Worm (Caenorhabditis elegans) whole organism, mixed stage, embryonic: ENCODE data around the gene ehbp-1.

ENCODE experiments used
- M03D4.4 ChIP-seq: sonication (generic microtip); optimal IDR thresholded peaks from 2 replicates; lab custom pipeline; 2017; ENCODE audit warnings: mild to moderate bottlenecking, missing genetic modification characterization, missing compliant biosample characterization
- bed-3 ChIP-seq: fragments of 200-800 bp; sonication (Bioruptor generic); optimal IDR thresholded peaks from 3 replicates; lab custom pipeline; 2018; ENCODE audit warnings: mild to moderate bottlenecking, missing genetic modification characterization, moderate library complexity, missing compliant biosample characterization
- blmp-1 ChIP-seq: fragments of 150-350 bp; optimal IDR thresholded peaks from 2 replicates; lab custom pipeline; 2014; ENCODE audit warnings: missing biosample characterization, missing genetic modification characterization
- ceh-39 ChIP-seq: fragments of 150-350 bp; optimal IDR thresholded peaks from 2 replicates; lab custom pipeline; 2014; ENCODE audit warnings: missing biosample characterization, missing genetic modification characterization
- ceh-43 ChIP-seq: fragments of 200-800 bp; sonication (Bioruptor generic); optimal IDR thresholded peaks from 2 replicates; lab custom pipeline; 2018; ENCODE audit warnings: mild to moderate bottlenecking, missing genetic modification characterization, moderate library complexity, missing compliant biosample characterization
- ceh-83 ChIP-seq: fragments of 200-800 bp; sonication (Bioruptor generic); optimal IDR thresholded peaks from 2 replicates; lab custom pipeline; 2018; ENCODE audit warnings: mild to moderate bottlenecking, missing genetic modification characterization, missing compliant biosample characterization
- ces-1 ChIP-seq: fragments of 150-350 bp; optimal IDR thresholded peaks from 2 replicates; lab custom pipeline; 2014; ENCODE audit warnings: missing biosample characterization, missing genetic modification reagents, missing genetic modification characterization
- cnd-1 ChIP-seq: fragments of 200-800 bp; sonication (Bioruptor generic); optimal IDR thresholded peaks from 2 replicates; lab custom pipeline; 2018; ENCODE audit warnings: mild to moderate bottlenecking, missing genetic modification characterization, missing compliant biosample characterization
- drap-1 ChIP-seq: fragments of 200-800 bp; sonication (Bioruptor generic); optimal IDR thresholded peaks from 3 replicates; lab custom pipeline; 2018; ENCODE audit warnings: mild to moderate bottlenecking, missing genetic modification characterization, missing compliant biosample characterization
- elt-1 ChIP-seq: sonication (generic microtip); optimal IDR thresholded peaks from 2 replicates; lab custom pipeline; 2017; ENCODE audit warnings: missing genetic modification characterization, mild to moderate bottlenecking, missing compliant biosample characterization, antibody characterized with exemption, moderate library complexity, borderline replicate concordance; ENCODE audit not compliant: insufficient read depth
- elt-3 ChIP-seq: fragments of 150-350 bp; optimal IDR thresholded peaks from 2 replicates; lab custom pipeline; 2014; ENCODE audit warnings: missing biosample characterization, missing genetic modification characterization
- ham-2 ChIP-seq: fragments of 200-800 bp; sonication (Bioruptor generic); optimal IDR thresholded peaks from 2 replicates; lab custom pipeline; 2018; ENCODE audit warnings: mild to moderate bottlenecking, missing genetic modification characterization, missing compliant biosample characterization
- hlh-1 ChIP-seq: fragments of 150-350 bp; optimal IDR thresholded peaks from 2 replicates; lab custom pipeline; 2014; ENCODE audit warnings: missing biosample characterization, missing genetic modification reagents, missing genetic modification characterization
- lin-13 ChIP-seq: fragments of 150-350 bp; optimal IDR thresholded peaks from 2 replicates; lab custom pipeline; 2014; ENCODE audit warnings: missing biosample characterization, missing genetic modification characterization
- lin-32 ChIP-seq: fragments of 200-800 bp; sonication (Bioruptor generic); optimal IDR thresholded peaks from 2 replicates; lab custom pipeline; 2018; ENCODE audit warnings: mild to moderate bottlenecking, missing genetic modification characterization, missing compliant biosample characterization
- lsy-2 ChIP-seq: fragments of 150-350 bp; optimal IDR thresholded peaks from 2 replicates; lab custom pipeline; 2014; ENCODE audit warnings: missing biosample characterization, missing genetic modification characterization
- mab-5 ChIP-seq: fragments of 150-350 bp; optimal IDR thresholded peaks from 2 replicates; lab custom pipeline; 2014; ENCODE audit warnings: missing biosample characterization, missing genetic modification characterization
- mep-1 ChIP-seq: fragments of 150-350 bp; optimal IDR thresholded peaks from 2 replicates; lab custom pipeline; 2017; ENCODE audit warnings: missing biosample characterization, missing genetic modification reagents, missing genetic modification characterization, inconsistent platforms
- mls-2 ChIP-seq: sonication (generic microtip); optimal IDR thresholded peaks from 2 replicates; lab custom pipeline; 2016; ENCODE audit warnings: mild to moderate bottlenecking, missing genetic modification characterization, moderate library complexity, missing compliant biosample characterization
- nhr-12 ChIP-seq: fragments of 150-350 bp; optimal IDR thresholded peaks from 2 replicates; lab custom pipeline; 2014; ENCODE audit warnings: missing biosample characterization, missing genetic modification characterization
- nhr-2 ChIP-seq: fragments of 150-350 bp; optimal IDR thresholded peaks from 2 replicates; lab custom pipeline; 2014; ENCODE audit warnings: missing biosample characterization, missing genetic modification characterization
- nhr-237 ChIP-seq: fragments of 150-350 bp; optimal IDR thresholded peaks from 2 replicates; lab custom pipeline; 2014; ENCODE audit warnings: missing biosample characterization, missing genetic modification characterization
- nhr-28 ChIP-seq: fragments of 150-350 bp; optimal IDR thresholded peaks from 2 replicates; lab custom pipeline; 2014; ENCODE audit warnings: missing biosample characterization, missing genetic modification characterization
- nhr-76 ChIP-seq: sonication (generic microtip); optimal IDR thresholded peaks from 2 replicates; lab custom pipeline; 2017; ENCODE audit warnings: missing biosample characterization, missing genetic modification characterization
- pha-4 ChIP-seq: fragments of 150-350 bp; optimal IDR thresholded peaks from 2 replicates; lab custom pipeline; 2018; ENCODE audit warnings: missing biosample characterization, missing genetic modification reagents, missing genetic modification characterization
- sem-2 ChIP-seq: fragments of 200-800 bp; sonication (Bioruptor generic); optimal IDR thresholded peaks from 2 replicates; lab custom pipeline; 2018; ENCODE audit warnings: mild to moderate bottlenecking, missing genetic modification characterization, missing compliant biosample characterization
- snpc-4 ChIP-seq: fragments of 150-350 bp; optimal IDR thresholded peaks from 2 replicates; lab custom pipeline; 2014; ENCODE audit warnings: missing biosample characterization, missing genetic modification characterization
- sptf-1 ChIP-seq: sonication (generic microtip); optimal IDR thresholded peaks from 2 replicates; lab custom pipeline; 2017; ENCODE audit warnings: mild to moderate bottlenecking, missing genetic modification characterization, moderate library complexity, missing compliant biosample characterization
- tbx-8 ChIP-seq: fragments of 200-800 bp; sonication (Bioruptor generic); optimal IDR thresholded peaks from 2 replicates; lab custom pipeline; 2018; ENCODE audit warnings: mild to moderate bottlenecking, missing genetic modification characterization, moderate library complexity, missing compliant biosample characterization
- unc-120 ChIP-seq: sonication (generic microtip); optimal IDR thresholded peaks from 2 replicates; lab custom pipeline; 2017; ENCODE audit warnings: missing genetic modification characterization, missing compliant biosample characterization; ENCODE audit not compliant: poor library complexity, severe bottlenecking
- unc-39 ChIP-seq: fragments of 150-350 bp; optimal IDR thresholded peaks from 2 replicates; lab custom pipeline; 2014; ENCODE audit warnings: missing biosample characterization, missing genetic modification characterization
- unc-62 ChIP-seq: fragments of 150-350 bp; optimal IDR thresholded peaks from 2 replicates; lab custom pipeline; 2014; ENCODE audit warnings: missing biosample characterization, missing genetic modification reagents, missing genetic modification characterization
- zip-8 ChIP-seq: fragments of 150-350 bp; optimal IDR thresholded peaks from 2 replicates; lab custom pipeline; 2014; ENCODE audit warnings: missing biosample characterization, missing genetic modification characterization

The ehbp-1 gene

DNA sequence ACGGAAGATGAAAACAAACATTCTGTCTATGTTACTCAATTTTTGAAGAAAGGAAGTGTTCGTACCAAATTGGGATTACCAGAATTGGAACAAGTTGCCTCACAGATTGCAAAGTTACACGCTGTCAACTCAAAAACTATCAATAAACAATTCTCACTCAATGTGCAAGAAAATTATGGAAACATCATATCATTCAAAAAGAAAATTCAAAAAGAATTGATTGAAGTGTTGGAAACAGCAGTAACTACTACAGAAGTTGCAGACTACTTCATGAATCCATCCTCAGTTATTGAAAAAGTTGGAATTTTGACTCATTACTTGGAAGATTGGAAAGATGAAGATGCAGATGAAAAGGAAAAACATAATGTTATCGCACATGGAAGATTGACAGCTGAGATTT is 22.5 kb upstream of the ehbp-1 start:
- TF ChIP-seq ceh-83 (GFP tag; lab: Kevin White, UChicago) (no peak), nhr-76 (tag; lab: Kevin White, UChicago) (no peak), elt-3 (tag; lab: Kevin White, UChicago) (no peak), unc-120 (tag; lab: Kevin White, UChicago) (no peak)

DNA sequence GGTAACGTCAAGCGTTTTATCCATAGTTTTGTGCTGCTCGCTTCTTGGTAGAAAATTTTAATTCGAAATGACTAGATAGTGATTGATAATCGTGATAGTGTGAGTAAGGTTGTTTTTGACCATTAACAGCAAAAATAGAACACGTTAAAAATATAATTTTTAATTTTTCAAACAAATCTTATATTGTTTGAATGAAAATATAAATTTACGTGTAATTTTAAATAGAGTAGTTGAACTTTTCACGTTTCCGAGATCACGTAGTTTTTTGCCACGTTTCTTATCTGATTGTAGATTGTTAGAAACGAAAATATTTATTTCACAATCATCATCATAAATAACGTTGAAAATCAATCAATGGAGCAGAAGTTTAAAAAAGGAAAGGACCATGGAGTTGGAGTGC is 19.0 kb upstream of the ehbp-1 start, which contains the start of the genes C50F4.10 and pfk-1.2:
Gene C50F4.10 (minus strand): TSS at position 101 of the 400 bp plus-strand sequence.
Gene pfk-1.2 (plus strand): TSS at position 325 of the 400 bp plus-strand sequence.
- no peak for TF ChIP-seq lsy-2
- TF ChIP-seq ceh-83 (GFP tag; lab: Kevin White, UChicago) = no peak
- no peak for TF ChIP-seq elt-3 (tag; lab: Kevin White, UChicago)
- TF ChIP-seq mep-1 (tag; lab: Kevin White, UChicago) = no peak
- no peak for TF ChIP-seq nhr-237 (tag; lab: Kevin White, UChicago)
- no peak for TF ChIP-seq lin-32 (GFP tag; lab: Kevin White, UChicago)
- no peak for TF ChIP-seq sem-2

DNA sequence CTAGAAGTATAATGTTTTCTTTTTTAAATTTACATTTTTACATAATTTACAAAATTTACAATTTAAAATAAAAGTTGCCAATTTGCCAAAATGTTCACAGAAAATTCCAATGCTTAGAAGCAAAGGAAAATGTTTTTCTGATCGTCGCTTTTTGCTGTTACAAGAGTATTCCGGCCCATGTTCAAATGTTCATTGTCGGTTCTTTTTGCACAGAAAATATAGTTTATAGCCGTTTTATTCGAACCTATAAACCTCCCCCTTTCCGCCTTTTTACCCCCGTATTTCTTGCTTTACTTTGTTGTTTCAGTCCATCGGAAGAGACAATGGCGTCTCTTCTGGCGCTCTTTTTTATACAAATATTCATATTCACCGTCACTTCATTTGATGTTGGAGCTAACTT is 15.8 kb upstream of the ehbp-1 start, which contains the start of gene tag-329:
Gene tag-329 (plus strand): TSS at position 301 of the 400 bp plus-strand sequence.
- TF ChIP-seq zip-8 (no peak), lin-32 (GFP tag; lab: Kevin White, UChicago) (no peak), nhr-2 (tag; lab: Kevin White, UChicago) (no peak), mab-5 (tag; lab: Kevin White, UChicago) (no peak), unc-62 (GFP tag; lab: Kevin White, UChicago) (no peak), sptf-1 (tag; lab: Kevin White, UChicago) (no peak), hlh-1 (tag; lab: Kevin White, UChicago) (no peak), nhr-237 (tag; lab: Kevin White, UChicago) (no peak), bed-3 (GFP tag; lab: Kevin White, UChicago) (no peak)

DNA sequence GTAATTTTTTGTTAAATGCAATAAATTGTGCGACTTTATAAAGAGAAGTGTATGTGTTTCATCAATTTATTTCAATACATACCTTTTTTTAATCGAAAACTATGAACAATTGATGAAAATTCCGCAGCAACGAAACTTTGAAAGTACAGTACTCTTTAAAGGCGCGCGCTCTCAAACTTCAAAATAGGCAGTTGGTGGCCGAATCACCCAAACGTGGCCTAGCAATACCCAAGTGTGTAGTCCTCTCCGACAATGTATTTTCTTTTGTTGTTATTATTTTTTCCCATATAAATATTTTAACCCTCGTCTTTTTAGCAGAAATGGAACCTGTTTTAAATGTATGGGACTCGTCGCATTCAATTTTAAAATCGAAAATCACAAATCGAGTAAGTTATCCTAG is 13.9 kb upstream of the ehbp-1 start, which contains the start of gene C50F4.4:
Gene C50F4.4 (plus strand): TSS at position 267 of the 400 bp plus-strand sequence.
- peak; percentile 34 for TF ChIP-seq unc-120 (tag; lab: Kevin White, UChicago)
- no peak for TF ChIP-seq sem-2

DNA sequence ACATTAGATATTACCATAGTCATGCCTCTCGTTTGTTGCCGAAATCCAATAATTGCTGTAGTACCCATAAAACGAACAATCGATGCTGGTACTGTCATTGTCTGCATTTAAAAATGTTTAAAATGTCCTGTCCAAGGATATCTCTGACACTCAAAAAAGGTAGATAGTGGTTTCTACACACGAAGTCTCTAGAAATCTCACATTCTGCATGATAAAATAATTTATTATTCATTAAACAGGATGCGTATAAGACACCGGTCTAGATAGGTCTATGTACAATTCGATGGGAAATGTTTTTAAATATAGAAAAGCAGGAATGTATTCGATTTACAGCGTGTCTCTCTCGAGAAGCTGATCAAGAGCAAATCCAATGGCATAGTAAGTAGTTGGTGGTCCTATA is 10.8 kb upstream of the ehbp-1 start, which contains the start of gene C50F4.12:
Gene C50F4.12 (minus strand): TSS at position 101 of the 400 bp plus-strand sequence.
- TF ChIP-seq drap-1 (GFP tag; lab: Kevin White, UChicago) (no peak), unc-62 (GFP tag; lab: Kevin White, UChicago) (no peak), lsy-2 (no peak), ceh-83 (GFP tag; lab: Kevin White, UChicago) (no peak), M03D4.4 (no peak), lin-13 (no peak), snpc-4 (tag; lab: Kevin White, UChicago) (no peak), bed-3 (GFP tag; lab: Kevin White, UChicago) (no peak), nhr-12 (tag; lab: Kevin White, UChicago) (no peak), zip-8 (no peak), elt-1 (no peak), tbx-8 (GFP tag; lab: Kevin White, UChicago) (no peak), nhr-76 (tag; lab: Kevin White, UChicago) (no peak), sptf-1 (tag; lab: Kevin White, UChicago) (no peak), elt-3 (tag; lab: Kevin White, UChicago) (no peak), ham-2 (GFP tag; lab: Kevin White, UChicago) (no peak), mab-5 (tag; lab: Kevin White, UChicago) (no peak), mls-2 (tag; lab: Kevin White, UChicago) (no peak), unc-120 (tag; lab: Kevin White, UChicago) (no peak)

DNA sequence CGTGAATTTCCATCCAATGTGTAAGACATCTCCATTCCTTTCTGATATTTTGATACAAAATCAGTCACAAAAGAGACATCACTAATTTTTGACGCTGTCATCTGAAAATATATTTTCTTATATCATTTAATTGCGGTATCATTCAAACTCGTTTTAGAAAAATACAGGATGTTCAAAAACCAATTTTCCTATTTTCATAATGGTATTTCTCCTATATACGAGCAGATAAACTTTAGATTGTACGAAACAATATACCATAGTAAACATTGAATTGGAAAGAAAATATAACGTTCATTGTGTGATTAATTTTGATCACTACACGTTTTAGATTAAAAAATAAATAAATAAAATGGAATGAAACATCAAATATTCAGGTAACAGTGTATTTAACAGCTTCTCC is 8.9 kb upstream of the ehbp-1 start, which contains the start of gene C50F4.16:
Gene C50F4.16 (minus strand): TSS at position 101 of the 400 bp plus-strand sequence.
- TF ChIP-seq ceh-39 (tag; lab: Kevin White, UChicago) = no peak
- no peak for TF ChIP-seq sem-2

DNA sequence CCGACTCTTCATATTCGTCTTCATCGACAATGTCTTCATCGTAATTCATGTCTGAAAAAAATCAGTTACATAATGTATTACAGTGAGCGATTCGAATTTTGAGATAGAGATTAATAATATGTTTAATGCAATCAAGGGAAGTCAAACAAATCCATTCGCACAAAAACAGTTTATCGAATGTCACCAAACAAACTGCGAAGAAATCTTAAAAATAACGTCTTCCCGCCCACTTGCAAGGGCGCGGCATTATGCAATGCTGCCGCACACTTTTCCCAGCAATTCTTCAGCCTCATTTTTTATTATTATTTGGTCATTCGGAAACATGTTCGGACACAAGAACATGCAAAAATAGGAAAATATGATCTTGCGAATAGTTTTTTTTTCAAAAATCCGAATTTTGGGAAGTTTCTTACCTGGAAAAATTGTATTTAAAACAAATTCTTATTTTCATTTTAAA is 6.2 kb upstream of the ehbp-1 start, which contains the start of gene mdf-1:
Gene mdf-1 (minus strand): TSS at position 51 of the 457 bp plus-strand sequence.
- TF ChIP-seq sem-2 = no peak
- TF ChIP-seq mab-5 (tag; lab: Kevin White, UChicago) = no peak
- peak; percentile 35 for TF ChIP-seq mls-2 (tag; lab: Kevin White, UChicago)
- peak; percentile 49 for TF ChIP-seq ces-1 (GFP tag; lab: Kevin White, UChicago)
- TF ChIP-seq drap-1 (GFP tag; lab: Kevin White, UChicago) = no peak
- no peak for TF ChIP-seq blmp-1 (tag; lab: Kevin White, UChicago)
- TF ChIP-seq nhr-28 (tag; lab: Kevin White, UChicago) = no peak
- TF ChIP-seq elt-3 (tag; lab: Kevin White, UChicago) = no peak
- peak; percentile 61 for TF ChIP-seq lsy-2
- peak; percentile 57 for TF ChIP-seq pha-4 (tag; lab: Kevin White, UChicago)
- TF ChIP-seq ceh-43 (GFP tag; lab: Kevin White, UChicago) = peak; percentile 16
- TF ChIP-seq hlh-1 (tag; lab: Kevin White, UChicago) = peak; percentile 44
- no peak for TF ChIP-seq zip-8
- TF ChIP-seq unc-39 (tag; lab: Kevin White, UChicago) = no peak
- no peak for TF ChIP-seq tbx-8 (GFP tag; lab: Kevin White, UChicago)
- TF ChIP-seq nhr-12 (tag; lab: Kevin White, UChicago) = no peak
- TF ChIP-seq nhr-237 (tag; lab: Kevin White, UChicago) = peak; percentile 71
- TF ChIP-seq unc-120 (tag; lab: Kevin White, UChicago) = no peak
- TF ChIP-seq ceh-39 (tag; lab: Kevin White, UChicago) = peak; percentile 29
- TF ChIP-seq sptf-1 (tag; lab: Kevin White, UChicago) = peak; percentile 70
- TF ChIP-seq cnd-1 (tag; lab: Kevin White, UChicago) = peak; percentile 12
- TF ChIP-seq lin-13 = peak; percentile 71
- peak; percentile 23 for TF ChIP-seq unc-62 (GFP tag; lab: Kevin White, UChicago)
- no peak for TF ChIP-seq bed-3 (GFP tag; lab: Kevin White, UChicago)
